Worm (Caenorhabditis elegans): Measurements from ENCODE around the gene rab-33.

DNA sequence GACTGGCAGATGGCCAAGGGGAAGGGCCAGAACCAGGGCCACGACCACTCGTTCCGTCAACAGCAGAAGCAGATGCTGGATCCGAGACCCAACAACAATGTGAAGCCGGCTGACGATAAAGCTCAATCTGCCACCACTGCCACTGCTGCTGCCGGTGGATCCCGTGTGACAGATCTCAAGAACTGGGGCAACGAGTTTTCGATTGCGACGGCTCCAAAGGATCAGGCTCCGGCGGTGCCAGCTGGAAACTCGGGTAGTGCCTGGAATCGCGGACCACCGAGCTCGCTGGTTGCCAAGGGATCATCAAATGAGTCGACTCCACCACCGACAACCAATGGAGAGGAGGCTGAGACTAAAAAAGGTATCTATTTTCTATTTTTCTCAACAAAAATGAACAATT is 39.2 kb downstream of the rab-33 start:
- TF ChIP-seq ztf-29 (GFP tag; IDR thresholded peaks at IDR 0.05): no peak
- no peak for TF ChIP-seq ref-1 (GFP tag; conservative IDR thresholded peaks at IDR 0.05)
- no peak for TF ChIP-seq med-1 (GFP tag; optimal IDR thresholded peaks at IDR 0.05; ENCODE audit: insufficient read depth)
- TF ChIP-seq flt-1 (GFP tag; IDR thresholded peaks at IDR 0.05): no peak
- no peak for TF ChIP-seq cog-1 (tag; optimal IDR thresholded peaks at IDR 0.05)
- no peak for TF ChIP-seq ztf-23 (GFP tag; IDR thresholded peaks at IDR 0.05)

All from whole organism, midembryonic.